Fruit fly (Drosophila melanogaster) Kc167 (cell line): Measurements from ENCODE around the gene CG15358.

ENCODE experiments used
- Myc ChIP-seq: fragments of >200 bp; optimal IDR thresholded peaks from 2 replicates; lab custom pipeline; 2017; ENCODE audit warnings: missing external identifiers
- Sin3A ChIP-seq: fragments of >200 bp; optimal IDR thresholded peaks from 2 replicates; lab custom pipeline; 2018; ENCODE audit warnings: missing external identifiers
- h ChIP-seq: fragments of >200 bp; optimal IDR thresholded peaks from 3 replicates; lab custom pipeline; 2018; ENCODE audit warnings: missing external identifiers
- insv ChIP-seq: fragments of >200 bp; optimal IDR thresholded peaks from 3 replicates; lab custom pipeline; 2018; ENCODE audit warnings: missing external identifiers
- psq ChIP-seq: fragments of >200 bp; optimal IDR thresholded peaks from 2 replicates; lab custom pipeline; 2017; ENCODE audit warnings: missing external identifiers
- ttk ChIP-seq: sonication (Bioruptor generic); optimal IDR thresholded peaks from 2 replicates; lab custom pipeline; 2017; ENCODE audit warnings: missing external identifiers

Gene CG15358

DNA sequence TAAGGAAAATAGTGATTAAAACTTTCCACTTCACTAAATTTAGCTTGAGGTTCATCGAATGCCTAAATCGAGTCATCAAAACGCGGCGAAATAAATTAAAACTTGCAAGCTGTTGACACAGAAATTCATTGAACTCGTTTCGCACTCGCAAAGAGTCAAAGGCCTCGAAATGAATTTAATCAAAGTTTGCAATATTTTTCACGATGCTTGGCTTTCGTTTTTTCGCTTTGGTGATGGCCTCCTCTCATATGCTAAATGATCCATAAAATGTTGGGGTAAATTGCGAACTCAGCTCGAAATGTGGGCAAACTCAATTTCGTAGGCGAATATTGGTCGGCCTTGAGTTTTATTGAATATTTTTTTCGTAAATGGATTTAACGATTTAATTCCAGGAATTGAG lies 23.3 kb upstream of the CG15358 start:
- TF ChIP-seq ttk (lab: Kevin White, UChicago) (no peak), insv (lab: Kevin White, UChicago) (no peak), Myc (lab: Kevin White, UChicago) (no peak), h (lab: Kevin White, UChicago) (no peak), Sin3A (lab: Kevin White, UChicago) (no peak), psq (lab: Kevin White, UChicago) (no peak)

DNA sequence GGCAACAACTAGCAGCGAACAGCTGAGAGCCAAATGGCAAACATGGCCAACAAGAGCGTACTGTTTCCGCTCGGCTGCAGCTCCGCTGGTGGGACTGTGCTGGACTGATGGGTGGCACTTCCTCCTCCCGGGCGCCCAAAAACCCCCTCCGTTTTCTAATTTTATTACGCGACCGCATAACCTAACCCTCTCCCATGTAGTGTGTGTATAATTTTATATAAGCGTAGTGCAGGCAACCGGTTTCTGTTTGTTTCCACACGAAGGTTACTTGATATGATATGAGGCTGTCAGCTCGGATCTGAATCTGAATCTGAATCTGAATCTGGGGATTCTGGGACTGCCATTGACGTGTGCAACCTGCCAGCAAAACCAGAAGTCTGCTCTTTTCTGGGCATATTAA lies 19.9 kb upstream of the CG15358 start:
- TF ChIP-seq psq (lab: Kevin White, UChicago): no peak
- TF ChIP-seq Sin3A (lab: Kevin White, UChicago): no peak
- TF ChIP-seq Myc (lab: Kevin White, UChicago): no peak
- TF ChIP-seq h (lab: Kevin White, UChicago): no peak
- TF ChIP-seq insv (lab: Kevin White, UChicago): no peak
- no peak for TF ChIP-seq ttk (lab: Kevin White, UChicago)

DNA sequence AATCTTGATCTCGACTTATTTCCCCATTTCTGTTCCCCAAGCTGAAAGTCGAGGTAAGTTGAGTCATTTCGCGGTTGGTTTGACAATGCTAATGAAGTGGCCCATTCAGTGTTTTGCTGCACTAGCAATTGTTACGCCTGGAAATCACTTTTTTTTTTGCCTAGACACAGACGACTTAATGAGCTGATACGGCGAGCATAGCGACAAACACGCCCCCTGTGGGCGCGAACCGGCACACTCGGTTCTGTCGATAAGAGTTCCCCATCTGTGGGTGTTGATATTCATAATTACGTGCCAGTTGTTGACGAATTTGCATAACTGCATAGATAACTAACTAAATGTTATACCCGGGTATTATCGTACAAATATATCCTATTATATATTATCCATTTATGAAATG lies 19.2 kb upstream of the CG15358 start:
- TF ChIP-seq ttk (lab: Kevin White, UChicago) (no peak), Myc (lab: Kevin White, UChicago) (no peak), h (lab: Kevin White, UChicago) (no peak), Sin3A (lab: Kevin White, UChicago) (no peak), insv (lab: Kevin White, UChicago) (no peak), psq (lab: Kevin White, UChicago) (no peak)

DNA sequence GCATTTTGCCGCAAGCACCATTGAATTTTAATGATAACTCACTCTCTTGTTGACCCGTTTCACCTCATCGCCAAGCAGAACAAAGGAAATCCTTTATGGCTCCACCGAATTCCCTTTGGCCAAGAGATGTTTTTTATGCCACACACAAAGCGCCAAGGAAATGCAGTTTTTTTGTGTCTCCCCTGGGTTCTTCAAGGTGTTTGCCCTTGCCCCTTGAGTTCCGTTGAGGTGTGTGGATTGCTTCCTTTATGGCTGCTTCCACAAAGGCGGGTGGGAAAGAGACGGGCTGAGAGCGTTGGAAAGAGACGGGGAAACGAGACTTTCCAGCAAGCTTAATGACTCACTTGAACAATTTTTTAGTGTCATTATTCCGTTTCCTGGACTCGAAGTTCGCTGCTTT lies 18.3 kb upstream of the CG15358 start:
- no peak for TF ChIP-seq insv (lab: Kevin White, UChicago)
- no peak for TF ChIP-seq psq (lab: Kevin White, UChicago)
- no peak for TF ChIP-seq Myc (lab: Kevin White, UChicago)
- no peak for TF ChIP-seq Sin3A (lab: Kevin White, UChicago)
- TF ChIP-seq ttk (lab: Kevin White, UChicago): no peak
- no peak for TF ChIP-seq h (lab: Kevin White, UChicago)

DNA sequence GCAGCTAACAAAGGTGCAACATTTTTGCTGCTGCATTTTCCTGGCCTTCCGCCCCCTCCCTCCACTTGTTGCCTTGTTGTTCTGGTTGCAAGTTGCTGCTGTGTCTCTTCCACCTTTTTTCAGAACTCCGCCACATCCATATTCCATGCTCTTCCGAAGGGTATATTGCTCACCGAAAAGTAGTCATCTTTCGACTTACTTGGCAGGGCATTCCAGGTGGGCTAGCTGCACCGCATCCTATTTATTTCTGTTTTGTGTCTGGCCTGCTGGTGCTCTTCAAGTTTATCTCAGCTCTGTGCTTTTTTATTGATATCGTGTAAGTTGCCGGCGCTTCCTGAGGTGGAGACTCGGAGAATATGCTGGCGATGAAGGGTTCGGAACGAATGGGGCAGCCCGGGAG lies 4.7 kb upstream of the CG15358 start:
- TF ChIP-seq Myc (lab: Kevin White, UChicago) (no peak), h (lab: Kevin White, UChicago) (no peak)

DNA sequence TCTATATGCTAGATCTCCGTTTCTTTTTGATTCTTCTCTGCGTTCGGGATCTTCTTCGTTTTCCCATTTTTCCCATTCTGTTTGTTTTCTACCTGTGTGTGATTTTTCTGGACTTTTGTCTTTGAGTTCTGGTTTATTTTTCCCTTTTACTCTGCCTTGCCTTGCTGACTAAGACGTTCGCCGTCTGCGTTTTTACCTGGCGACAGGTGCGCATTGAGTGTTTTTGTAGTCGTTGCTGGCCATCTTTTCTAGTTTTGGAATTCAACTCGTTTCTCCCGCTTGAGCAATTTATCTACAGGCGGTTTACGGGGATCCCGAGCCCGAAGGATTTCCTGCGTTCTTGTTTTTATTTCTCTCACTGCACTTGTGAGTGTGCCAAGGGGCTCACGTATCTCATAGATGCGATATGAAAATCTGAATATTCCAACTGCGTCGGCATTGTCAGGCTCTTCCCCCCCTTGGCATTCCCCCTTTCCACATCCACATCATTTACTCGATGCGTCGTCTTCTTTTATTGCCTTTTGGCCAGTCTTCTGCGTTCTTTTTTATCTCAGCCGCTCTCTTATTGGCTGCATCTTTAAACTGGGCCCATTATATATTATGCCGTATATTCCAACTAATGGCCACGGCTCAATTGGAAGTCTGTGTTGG lies 3.6 kb upstream of the CG15358 start:
- TF ChIP-seq Sin3A (lab: Kevin White, UChicago) (no peak), insv (lab: Kevin White, UChicago) (no peak)

DNA sequence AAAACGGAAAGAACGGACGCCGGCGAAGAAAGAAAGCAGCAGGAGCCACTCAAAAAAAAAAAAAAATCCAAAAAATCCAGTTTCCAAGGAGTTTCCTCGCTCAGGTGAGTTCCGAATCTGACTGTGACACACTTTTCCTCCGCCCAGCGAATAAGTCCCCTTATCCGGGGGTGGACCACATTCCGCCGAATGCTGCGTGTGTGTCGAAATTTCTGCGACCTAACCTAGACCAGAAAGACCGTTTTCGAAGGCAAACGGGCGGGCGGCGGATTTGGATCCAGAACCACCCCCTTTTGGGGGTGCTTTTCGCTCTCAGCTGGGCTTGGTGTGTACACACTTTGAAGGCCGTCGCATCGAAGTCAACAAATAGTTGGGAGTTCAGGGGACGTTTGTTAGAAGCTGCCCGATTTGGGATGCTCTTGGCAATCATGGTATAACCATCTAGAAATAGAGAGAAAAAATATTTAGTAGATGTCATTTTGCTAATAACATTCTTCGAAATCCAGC lies 2.3 kb upstream of the CG15358 start:
- no peak for TF ChIP-seq psq (lab: Kevin White, UChicago)
- no peak for TF ChIP-seq h (lab: Kevin White, UChicago)
- TF ChIP-seq ttk (lab: Kevin White, UChicago): no peak
- no peak for TF ChIP-seq Myc (lab: Kevin White, UChicago)
- no peak for TF ChIP-seq Sin3A (lab: Kevin White, UChicago)

DNA sequence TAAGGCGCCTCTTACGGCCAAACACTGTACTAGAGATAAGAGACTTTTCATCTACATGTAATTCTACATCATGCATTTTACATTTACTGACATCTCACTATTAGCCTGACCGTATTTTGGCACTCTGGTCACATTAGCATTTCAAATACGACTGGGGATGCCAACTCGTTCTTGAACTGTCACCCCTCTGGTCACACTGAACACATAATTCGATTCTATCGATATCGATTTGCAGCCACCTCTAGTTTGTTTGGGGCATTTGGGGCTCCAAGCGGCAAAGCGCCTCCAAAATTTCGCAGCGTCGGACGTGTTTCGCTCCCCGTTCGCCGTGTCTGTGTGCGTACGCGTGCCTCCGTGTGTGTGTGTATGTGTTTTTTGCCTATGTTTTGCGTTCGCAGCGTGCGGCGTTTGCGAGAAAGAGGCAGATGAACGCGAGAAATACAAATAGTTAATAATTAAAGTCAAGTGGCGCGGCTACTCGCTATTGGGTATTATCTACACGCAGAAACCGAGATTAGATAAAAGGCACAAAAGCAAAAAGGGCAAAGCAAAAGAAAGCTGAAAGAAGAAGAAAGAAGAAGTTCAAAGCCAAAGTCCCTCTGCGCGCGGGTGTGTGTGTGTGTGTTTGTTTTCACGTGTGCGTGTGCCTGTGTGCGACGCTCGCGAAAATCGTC lies 1.5 kb upstream of the CG15358 start, which contains the start of gene Wdr62:
Gene Wdr62 (plus strand): TSS at position 214 of the 674 bp plus-strand sequence.
- no peak for TF ChIP-seq Sin3A (lab: Kevin White, UChicago)
- TF ChIP-seq psq (lab: Kevin White, UChicago): no peak

DNA sequence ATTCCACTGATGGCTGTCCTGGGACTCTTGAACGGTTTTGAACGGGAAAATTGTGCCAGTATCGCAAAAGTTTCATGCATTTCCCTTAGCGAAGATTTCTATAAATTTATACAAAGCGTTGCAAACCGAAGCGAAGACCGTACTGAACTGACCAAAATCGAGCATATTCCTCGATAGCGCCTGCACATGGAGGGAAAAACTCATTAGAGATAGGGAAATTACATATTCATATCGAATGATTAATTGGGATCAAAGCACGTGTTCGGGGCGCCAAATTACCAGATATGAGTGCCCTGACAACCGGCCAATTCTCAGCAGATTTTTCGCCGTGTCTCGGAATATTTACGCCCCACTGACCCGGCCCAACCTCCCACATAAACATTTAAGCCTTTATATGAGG lies 1.6 kb downstream of the CG15358 start, which contains the start of gene CG31663:
Gene CG31663 (minus strand): TSS at position 101 of the 400 bp plus-strand sequence.
- TF ChIP-seq psq (lab: Kevin White, UChicago): no peak

DNA sequence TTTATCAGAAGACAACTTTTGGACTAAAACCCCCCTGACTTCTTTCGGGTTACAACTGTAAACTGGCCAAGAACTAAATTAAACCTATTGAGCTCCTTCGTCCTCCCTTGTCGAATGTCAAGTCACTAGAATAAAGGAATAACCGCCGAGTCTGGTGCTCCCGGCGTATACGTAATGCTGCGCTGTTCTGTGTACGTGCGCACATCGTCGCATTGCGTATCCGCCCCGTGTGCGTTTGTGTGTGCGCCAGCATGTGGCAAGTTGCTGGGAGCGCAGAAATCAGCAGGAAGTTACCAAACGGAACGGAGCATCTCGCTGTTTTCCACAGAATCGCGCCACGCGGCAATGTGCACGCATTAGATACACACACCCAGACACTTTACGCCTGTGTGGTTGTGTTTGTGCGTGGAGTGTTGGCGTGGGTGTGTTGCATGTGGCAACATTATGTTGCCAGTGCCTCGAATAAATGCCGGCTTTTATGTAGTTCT lies 9.4 kb downstream of the CG15358 start:
- no peak for TF ChIP-seq Sin3A (lab: Kevin White, UChicago)
- TF ChIP-seq Myc (lab: Kevin White, UChicago): no peak
- TF ChIP-seq psq (lab: Kevin White, UChicago): no peak
- no peak for TF ChIP-seq ttk (lab: Kevin White, UChicago)

DNA sequence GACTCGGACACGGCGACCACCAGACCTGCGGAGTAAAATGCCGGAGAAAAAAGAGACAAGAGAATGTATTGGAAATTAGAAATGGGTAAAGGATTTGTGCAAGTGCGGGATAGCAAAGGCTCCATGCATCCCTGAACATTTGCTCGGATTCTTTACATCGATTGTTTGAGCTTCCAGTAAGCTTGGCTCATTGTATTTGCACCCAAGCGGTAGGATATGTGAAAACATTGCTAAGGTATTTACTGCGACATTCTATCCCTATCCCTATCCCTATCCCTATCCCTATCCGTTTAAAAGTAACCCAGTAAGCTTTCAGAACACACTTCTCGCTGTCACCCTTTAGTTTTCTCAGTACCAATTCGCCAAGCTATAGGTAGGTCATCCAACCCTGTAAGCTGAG lies 13.5 kb downstream of the CG15358 start, which contains the start of gene CG7295:
Gene CG7295 (plus strand): TSS at position 301 of the 400 bp plus-strand sequence.
- no peak for TF ChIP-seq psq (lab: Kevin White, UChicago)

DNA sequence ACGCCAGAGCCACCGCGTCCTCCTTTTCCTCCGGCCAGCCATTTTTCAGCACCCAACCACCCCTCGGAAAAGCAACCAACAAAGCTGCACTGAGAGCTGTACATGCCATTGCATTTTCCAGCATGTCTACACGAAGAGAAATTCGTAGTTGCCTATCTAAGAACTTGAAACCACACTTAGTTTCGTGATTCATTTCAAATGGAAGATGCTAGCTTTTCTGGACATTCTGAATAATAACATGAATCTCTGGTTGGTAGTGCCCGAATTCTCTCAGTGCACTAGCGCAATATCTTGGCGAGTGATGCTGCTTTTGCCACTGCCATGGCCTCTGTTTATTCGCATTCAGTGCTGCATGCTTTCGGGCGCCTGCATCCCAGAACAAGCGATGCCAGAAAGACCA lies 21.0 kb downstream of the CG15358 start:
- TF ChIP-seq Myc (lab: Kevin White, UChicago): no peak
- TF ChIP-seq insv (lab: Kevin White, UChicago): no peak
- no peak for TF ChIP-seq psq (lab: Kevin White, UChicago)
- TF ChIP-seq Sin3A (lab: Kevin White, UChicago): no peak
- no peak for TF ChIP-seq h (lab: Kevin White, UChicago)
- TF ChIP-seq ttk (lab: Kevin White, UChicago): no peak
